Worm (Caenorhabditis elegans): Measurements from ENCODE around the gene nhr-234.

The nhr-234 gene

DNA sequence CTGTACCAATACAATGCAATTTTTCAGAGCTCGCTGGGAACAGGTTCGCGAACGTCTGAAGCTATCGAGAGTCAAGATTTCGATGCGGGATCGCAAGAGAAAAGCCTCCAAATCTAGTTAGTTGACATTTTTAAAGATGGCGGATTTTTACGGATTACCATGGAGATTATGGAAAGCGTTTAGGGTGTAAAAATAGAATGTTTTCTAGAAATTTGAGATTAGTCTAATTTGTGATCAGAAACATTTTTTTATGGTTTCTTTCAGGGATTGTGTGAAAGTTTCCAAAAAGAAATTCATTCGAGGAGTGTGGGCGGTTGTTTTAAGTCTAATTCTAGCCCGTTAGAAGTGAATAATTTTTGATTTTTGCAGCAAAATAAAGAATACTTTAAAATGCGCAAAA is 19.3 kb downstream of the nhr-234 start:
- TF ChIP-seq pqm-1 (tag; optimal IDR thresholded peaks at IDR 0.05) (no peak), nhr-11 (tag; optimal IDR thresholded peaks at IDR 0.05) (no peak), ahr-1 (tag; optimal IDR thresholded peaks at IDR 0.05) (no peak), ama-1 (optimal IDR thresholded peaks at IDR 0.05) (no peak), pax-1 (tag; optimal IDR thresholded peaks at IDR 0.05) (no peak), nfya-1 (tag; optimal IDR thresholded peaks at IDR 0.05) (no peak), rnt-1 (tag; optimal IDR thresholded peaks at IDR 0.05) (no peak), ceh-14 (tag; optimal IDR thresholded peaks at IDR 0.05) (no peak)

DNA sequence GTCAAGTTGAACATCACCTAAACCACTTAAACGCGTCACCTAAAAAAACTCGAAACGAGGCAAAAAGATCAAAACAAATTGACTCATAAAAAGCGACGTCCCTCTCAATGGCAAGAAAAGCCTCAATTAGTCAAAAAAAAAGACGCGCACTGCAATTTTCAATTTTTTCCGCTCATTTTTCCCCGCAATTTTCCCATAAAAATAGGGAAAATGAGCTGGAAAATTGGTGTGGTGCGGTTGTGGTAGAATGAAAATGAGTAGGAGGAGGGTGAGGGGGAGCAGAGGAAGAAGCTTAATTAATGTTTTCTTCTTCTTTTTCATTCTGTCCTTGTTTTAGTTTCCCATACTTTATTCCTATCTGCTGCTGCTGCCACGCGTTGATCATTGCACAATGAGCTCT is 21.1 kb downstream of the nhr-234 start:
- TF ChIP-seq sox-2 (GFP tag; IDR thresholded peaks at IDR 0.05), result no peak
- TF ChIP-seq ceh-14 (tag; optimal IDR thresholded peaks at IDR 0.05), result peak; percentile 63

DNA sequence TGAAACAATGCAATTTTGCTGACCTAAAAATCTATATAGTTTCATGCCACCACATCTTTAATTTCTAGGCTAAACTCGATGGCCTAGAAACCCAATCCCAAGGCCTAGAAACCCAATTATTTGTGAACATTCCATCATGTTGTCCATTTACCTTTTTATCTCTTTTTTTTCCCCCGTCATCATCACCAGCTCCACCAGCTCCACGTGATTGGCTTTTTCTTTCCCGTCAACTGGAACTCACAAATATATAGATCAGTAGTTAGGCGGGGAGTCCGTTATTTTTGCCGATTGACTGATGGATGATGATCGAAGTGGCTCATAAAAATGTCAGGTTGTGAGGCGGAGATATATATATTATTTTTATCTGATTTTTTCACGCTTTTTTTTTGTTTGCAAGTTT is 21.9 kb downstream of the nhr-234 start:
- TF ChIP-seq lim-6 (tag; optimal IDR thresholded peaks at IDR 0.05), result no peak
- TF ChIP-seq elt-4 (tag; optimal IDR thresholded peaks at IDR 0.05), result no peak
- TF ChIP-seq K02D7.2 (tag; optimal IDR thresholded peaks at IDR 0.05), result no peak
- TF ChIP-seq fkh-6 (tag; optimal IDR thresholded peaks at IDR 0.05), result no peak
- TF ChIP-seq C38D4.7 (GFP tag; optimal IDR thresholded peaks at IDR 0.05), result no peak
- TF ChIP-seq pros-1 (tag; optimal IDR thresholded peaks at IDR 0.05), result no peak
- TF ChIP-seq ttx-3 (tag; optimal IDR thresholded peaks at IDR 0.05), result no peak
- TF ChIP-seq fkh-10 (GFP tag; optimal IDR thresholded peaks at IDR 0.05), result no peak
- TF ChIP-seq ceh-30 (tag; optimal IDR thresholded peaks at IDR 0.05), result no peak

DNA sequence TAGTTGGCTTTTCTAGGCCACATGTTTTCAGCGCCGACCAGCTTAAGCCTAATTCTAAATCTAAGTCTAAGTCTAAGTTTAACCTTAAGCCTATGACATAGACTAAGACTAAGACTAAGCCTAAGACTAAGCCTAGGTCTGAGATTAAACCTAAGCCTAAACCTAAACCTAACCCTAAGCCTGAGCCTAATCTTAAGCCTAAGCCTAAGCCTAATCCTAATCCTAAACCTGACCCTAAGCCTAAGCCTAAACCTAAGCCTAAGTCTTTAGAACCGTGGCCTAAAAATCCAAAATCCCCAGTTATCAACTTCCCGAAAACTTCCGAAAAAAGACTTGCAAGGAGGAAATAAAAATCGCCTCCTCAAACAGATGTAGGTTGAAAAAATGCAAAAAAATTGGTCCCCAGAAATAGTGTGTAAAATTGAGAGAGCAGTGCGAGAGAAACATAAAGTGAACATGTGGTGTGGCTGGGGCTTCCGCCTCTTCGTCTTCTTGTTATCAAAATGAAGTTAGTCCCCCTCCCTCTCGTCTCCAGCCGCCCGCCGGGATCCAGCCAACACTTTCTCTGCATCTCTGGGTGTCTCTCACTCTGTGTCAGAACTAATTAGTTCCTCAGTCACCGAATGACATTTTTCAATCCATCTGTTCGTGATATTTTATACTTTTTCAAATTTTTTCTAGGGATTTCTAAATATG is 23.3 kb downstream of the nhr-234 start:
- TF ChIP-seq syd-9 (tag; optimal IDR thresholded peaks at IDR 0.05), result no peak
- TF ChIP-seq ttx-3 (tag; optimal IDR thresholded peaks at IDR 0.05), result no peak
- peak; percentile 36 for TF ChIP-seq ceh-31 (tag; optimal IDR thresholded peaks at IDR 0.05)
- TF ChIP-seq lim-6 (tag; optimal IDR thresholded peaks at IDR 0.05), result no peak
- no peak for TF ChIP-seq pat-9 (tag; optimal IDR thresholded peaks at IDR 0.05)
- peak; percentile 47 for TF ChIP-seq unc-42 (tag; optimal IDR thresholded peaks at IDR 0.05)
- TF ChIP-seq hlh-13 (GFP tag; optimal IDR thresholded peaks at IDR 0.05), result no peak
- peak; percentile 80 for TF ChIP-seq hlh-8 (tag; optimal IDR thresholded peaks at IDR 0.05)
- TF ChIP-seq rnt-1 (tag; optimal IDR thresholded peaks at IDR 0.05), result peak; percentile 24
- TF ChIP-seq ceh-22 (tag; optimal IDR thresholded peaks at IDR 0.05), result no peak
- peak; percentile 81 for TF ChIP-seq dve-1 (tag; optimal IDR thresholded peaks at IDR 0.05)
- no peak for TF ChIP-seq C08G9.2 (tag; optimal IDR thresholded peaks at IDR 0.05)
- TF ChIP-seq nfya-1 (tag; optimal IDR thresholded peaks at IDR 0.05), result no peak
- TF ChIP-seq ceh-18 (tag; optimal IDR thresholded peaks at IDR 0.05), result peak; percentile 73

DNA sequence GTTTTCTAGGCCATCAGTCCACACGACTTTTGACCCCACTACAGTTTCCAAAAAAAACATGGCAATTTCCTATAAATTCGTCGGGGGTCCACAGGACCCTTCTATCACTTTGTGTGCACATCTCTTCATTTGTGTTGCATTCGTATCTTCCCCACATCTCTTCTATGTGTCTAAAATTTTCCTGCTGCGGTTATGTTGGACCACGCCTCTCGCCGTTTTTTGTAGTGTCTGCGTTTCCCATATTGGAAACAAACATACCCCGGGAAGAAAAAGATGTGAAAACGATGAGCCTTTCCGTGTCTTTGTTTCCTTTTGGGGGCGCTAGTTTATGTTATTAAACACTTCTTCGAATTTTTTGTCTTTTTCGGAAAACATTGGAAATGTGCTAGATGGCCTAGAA is 25.5 kb downstream of the nhr-234 start:
- TF ChIP-seq zip-5 (tag; optimal IDR thresholded peaks at IDR 0.05) (no peak), K09A11.1 (tag; optimal IDR thresholded peaks at IDR 0.05; ENCODE audit: insufficient read depth) (no peak), nhr-11 (tag; optimal IDR thresholded peaks at IDR 0.05) (no peak), hlh-15 (tag; optimal IDR thresholded peaks at IDR 0.05) (no peak), ceh-31 (tag; optimal IDR thresholded peaks at IDR 0.05) (peak; percentile 30)

DNA sequence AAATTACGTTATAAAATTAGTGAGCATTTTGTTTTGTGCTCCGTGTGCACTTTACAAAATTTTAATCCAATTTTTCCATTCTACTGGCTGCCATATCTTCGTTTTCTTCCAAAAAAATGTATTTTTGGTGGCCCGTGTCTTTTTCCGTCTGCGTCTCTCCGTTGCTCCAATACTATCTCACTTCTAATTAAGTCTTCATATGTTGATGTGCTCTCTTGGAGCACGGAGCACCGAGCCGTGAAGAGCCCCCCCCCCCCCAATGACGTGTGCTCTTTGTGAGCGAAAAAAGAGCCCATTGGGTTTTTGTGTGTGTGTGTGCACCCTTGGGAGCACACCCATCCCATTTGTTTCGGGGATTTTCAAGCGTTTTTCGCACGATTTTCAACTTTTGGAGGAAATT is 28.5 kb downstream of the nhr-234 start:
- TF ChIP-seq mec-3 (tag; optimal IDR thresholded peaks at IDR 0.05; ENCODE audit: borderline replicate concordance) (no peak), K02D7.2 (tag; optimal IDR thresholded peaks at IDR 0.05) (no peak), dmd-4 (tag; optimal IDR thresholded peaks at IDR 0.05; ENCODE audit: borderline replicate concordance) (no peak), sox-4 (tag; optimal IDR thresholded peaks at IDR 0.05) (no peak), ceh-31 (tag; optimal IDR thresholded peaks at IDR 0.05) (peak; percentile 35), ceh-14 (tag; optimal IDR thresholded peaks at IDR 0.05) (peak; percentile 64), hlh-13 (GFP tag; optimal IDR thresholded peaks at IDR 0.05) (no peak), pqm-1 (tag; optimal IDR thresholded peaks at IDR 0.05) (no peak), unc-42 (tag; optimal IDR thresholded peaks at IDR 0.05) (peak; percentile 43), odd-2 (tag; optimal IDR thresholded peaks at IDR 0.05) (no peak), npax-4 (tag; optimal IDR thresholded peaks at IDR 0.05) (no peak), unc-55 (GFP tag; optimal IDR thresholded peaks at IDR 0.05) (no peak), ceh-2 (tag; optimal IDR thresholded peaks at IDR 0.05) (no peak), K09A11.1 (tag; optimal IDR thresholded peaks at IDR 0.05; ENCODE audit: insufficient read depth) (no peak)

Data from whole organism, late embryonic.